Worm (Caenorhabditis elegans) whole organism, dauer: Measurements from ENCODE around the gene fbxb-19.

Experiments
- unc-62 ChIP-seq: sonication (generic microtip); optimal IDR thresholded peaks from 2 replicates; lab custom pipeline; 2017; ENCODE audit warnings: missing biosample characterization, missing genetic modification reagents, missing genetic modification characterization

The fbxb-19 gene

ce11 chrII:1688813-1689212 is at the start of gene fbxb-19, which contains the start of gene fbxb-18:
fbxb-19 (minus strand) TSS chrII:1689181.
fbxb-18 (minus strand) TSS chrII:1688913.
- TF ChIP-seq unc-62 (GFP tag; lab: Kevin White, UChicago) = no peak

ce11 chrII:1736353-1736752 is 47.4 kb upstream of the fbxb-19 start, which contains the start of gene ceh-83:
ceh-83 (minus strand) TSS chrII:1736533.
- TF ChIP-seq unc-62 (GFP tag; lab: Kevin White, UChicago) = no peak

- no peak for TF ChIP-seq unc-62 (GFP tag; lab: Kevin White, UChicago)
These were observed 46.2 kb upstream of the fbxb-19 start for ce11 chrII:1735145-1735544.

ce11 chrII:1731932-1732331 is 43.0 kb upstream of the fbxb-19 start, which contains the start of gene ceh-82:
ceh-82 (plus strand) TSS chrII:1732232.
- TF ChIP-seq unc-62 (GFP tag; lab: Kevin White, UChicago) = no peak

ce11 chrII:1730103-1730502 is 41.1 kb upstream of the fbxb-19 start, which contains the start of gene ceh-81:
ceh-81 (plus strand) TSS chrII:1730403.
- TF ChIP-seq unc-62 (GFP tag; lab: Kevin White, UChicago) = no peak

ce11 chrII:1728253-1728652 is 39.3 kb upstream of the fbxb-19 start, which contains the start of gene btb-9:
btb-9 (plus strand) TSS chrII:1728506.
- no peak for TF ChIP-seq unc-62 (GFP tag; lab: Kevin White, UChicago)

- TF ChIP-seq unc-62 (GFP tag; lab: Kevin White, UChicago) = no peak
These were observed 36.8 kb upstream of the fbxb-19 start, which contains the start of gene F45C12.17 for ce11 chrII:1725735-1726134. F45C12.17 (plus strand) TSS chrII:1726111.

ce11 chrII:1724314-1724713 is 35.3 kb upstream of the fbxb-19 start, which contains the start of gene fbxb-11:
fbxb-11 (plus strand) TSS chrII:1724614.
- no peak for TF ChIP-seq unc-62 (GFP tag; lab: Kevin White, UChicago)

ce11 chrII:1722394-1722793 is 33.4 kb upstream of the fbxb-19 start, which contains the start of the genes fbxb-5 and btb-8:
fbxb-5 (minus strand) TSS chrII:1722494.
btb-8 (plus strand) TSS chrII:1722770.
- no peak for TF ChIP-seq unc-62 (GFP tag; lab: Kevin White, UChicago)

- no peak for TF ChIP-seq unc-62 (GFP tag; lab: Kevin White, UChicago)
These were observed 30.2 kb upstream of the fbxb-19 start, which contains the start of gene fbxb-48 for ce11 chrII:1719153-1719552. fbxb-48 (minus strand) TSS chrII:1719253.

ce11 chrII:1714772-1715353 is 25.9 kb upstream of the fbxb-19 start, which contains the start of gene btb-6:
btb-6 (plus strand) TSS chrII:1715303.
- no peak for TF ChIP-seq unc-62 (GFP tag; lab: Kevin White, UChicago)

ce11 chrII:1712938-1713337 is 24.0 kb upstream of the fbxb-19 start, which contains the start of gene btb-7:
btb-7 (plus strand) TSS chrII:1713238.
- no peak for TF ChIP-seq unc-62 (GFP tag; lab: Kevin White, UChicago)

ce11 chrII:1709959-1710358 is 21.0 kb upstream of the fbxb-19 start, which contains the start of gene fbxa-184:
fbxa-184 (plus strand) TSS chrII:1710259.
- no peak for TF ChIP-seq unc-62 (GFP tag; lab: Kevin White, UChicago)

ce11 chrII:1706385-1706784 is 17.4 kb upstream of the fbxb-19 start, which contains the start of gene sdz-18:
sdz-18 (minus strand) TSS chrII:1706485.
- TF ChIP-seq unc-62 (GFP tag; lab: Kevin White, UChicago) = no peak

- TF ChIP-seq unc-62 (GFP tag; lab: Kevin White, UChicago) = no peak
These were observed 14.4 kb upstream of the fbxb-19 start, which contains the start of gene fbxb-47 for ce11 chrII:1703363-1703762. fbxb-47 (minus strand) TSS chrII:1703463.

ce11 chrII:1695861-1696260 is 6.9 kb upstream of the fbxb-19 start, which contains the start of gene F58E1.13:
F58E1.13 (minus strand) TSS chrII:1695872.
- TF ChIP-seq unc-62 (GFP tag; lab: Kevin White, UChicago) = no peak
